Fruit fly (Drosophila melanogaster) whole organism, prepupa: ENCODE results near the gene bru3.
A peak's percentile ranks its signal among the peaks of the same experiment; 100 is the strongest.

Experiments
- Blimp-1 ChIP-seq: fragments of 200-800 bp; sonication (Bioruptor generic); optimal IDR thresholded peaks from 3 replicates; lab custom pipeline; 2017; ENCODE audit warnings: missing biosample characterization, missing genetic modification characterization, mild to moderate bottlenecking, moderate library complexity, missing genetic modification reagents
- CG1621 ChIP-seq: fragments of 200-800 bp; sonication (Bioruptor generic); optimal IDR thresholded peaks from 3 replicates; lab custom pipeline; 2018; ENCODE audit warnings: missing biosample characterization, mild to moderate bottlenecking, missing genetic modification characterization
- CG6792 ChIP-seq: fragments of 200-800 bp; sonication (Bioruptor generic); optimal IDR thresholded peaks from 3 replicates; lab custom pipeline; 2016; ENCODE audit warnings: missing biosample characterization, missing genetic modification characterization
- Gug ChIP-seq: fragments of 200-800 bp; sonication (Bioruptor generic); IDR thresholded peaks from 2 replicates; pipeline ENCODE4 v1.3.6; 2022; ENCODE audit warnings: missing biosample characterization, missing genetic modification characterization
- Sox102F ChIP-seq: fragments of 200-800 bp; sonication (Bioruptor generic); optimal IDR thresholded peaks from 2 replicates; lab custom pipeline; 2016; ENCODE audit warnings: missing biosample characterization, mild to moderate bottlenecking, missing genetic modification characterization
- dsx ChIP-seq: fragments of 200-800 bp; optimal IDR thresholded peaks from 3 replicates; lab custom pipeline; 2019; ENCODE audit warnings: missing biosample characterization, mild to moderate bottlenecking, missing genetic modification characterization, moderate library complexity; ENCODE audit not compliant: poor library complexity, severe bottlenecking
- fkh ChIP-seq: fragments of 200-800 bp; sonication (Bioruptor generic); optimal IDR thresholded peaks from 3 replicates; lab custom pipeline; 2017; ENCODE audit warnings: missing biosample characterization, mild to moderate bottlenecking, missing genetic modification characterization, moderate library complexity
- net ChIP-seq: fragments of 200-800 bp; sonication (Bioruptor generic); optimal IDR thresholded peaks from 3 replicates; lab custom pipeline; 2016; ENCODE audit warnings: missing biosample characterization, missing genetic modification characterization

dm6 chr3L:13477453-13478184 lies 325.6 kb downstream of the bru3 start, which contains the start of gene stv:
- TF ChIP-seq Gug (GFP tag; lab: Robert Waterston, UW) (no peak), CG6792 (GFP tag; lab: Kevin White, UChicago) (no peak), fkh (GFP tag; lab: Kevin White, UChicago) (no peak), CG1621 (tag; lab: Kevin White, UChicago) (peak; percentile 35), dsx (GFP tag; lab: Kevin White, UChicago) (no peak), Blimp-1 (GFP tag; lab: Kevin White, UChicago) (no peak), net (GFP tag; lab: Kevin White, UChicago) (no peak), Sox102F (no peak)
